Worm (Caenorhabditis elegans) whole organism, L1 larva: ENCODE results near the gene cdkl-1.
A peak's percentile ranks its signal among the peaks of the same experiment; 100 is the strongest.

ENCODE experiments used
- Y116A8C.19 ChIP-seq: sonication (generic microtip); optimal IDR thresholded peaks from 2 replicates; lab custom pipeline; 2016; ENCODE audit warnings: missing compliant biosample characterization, missing genetic modification characterization, borderline replicate concordance
- alr-1 ChIP-seq: fragments of 200-800 bp; sonication (Bioruptor generic); optimal IDR thresholded peaks from 2 replicates; lab custom pipeline; 2018; ENCODE audit warnings: borderline replicate concordance, mild to moderate bottlenecking, missing genetic modification characterization, missing compliant biosample characterization
- aly-2 ChIP-seq: fragments of 150-350 bp; optimal IDR thresholded peaks from 2 replicates; lab custom pipeline; 2014; ENCODE audit warnings: missing biosample characterization, missing genetic modification characterization
- ama-1 ChIP-seq: fragments of 150-350 bp; optimal IDR thresholded peaks from 2 replicates; lab custom pipeline; 2014
- blmp-1 ChIP-seq: fragments of 150-350 bp; optimal IDR thresholded peaks from 2 replicates; lab custom pipeline; 2014; ENCODE audit warnings: missing biosample characterization, missing genetic modification characterization
- ceh-82 ChIP-seq, 3 experiments: fragments of 150-350 bp in 1 of 3; sonication (generic microtip) in 2 of 3; optimal IDR thresholded peaks; 2 replicates each; lab custom pipeline; 2014 to 2017; ENCODE audit warnings: missing biosample characterization in 3 of 3, missing genetic modification characterization in 3 of 3
- ces-1 ChIP-seq: fragments of 150-350 bp; optimal IDR thresholded peaks from 2 replicates; lab custom pipeline; 2014; ENCODE audit warnings: missing biosample characterization, missing genetic modification reagents, missing genetic modification characterization
- dsc-1 ChIP-seq: sonication (generic microtip); optimal IDR thresholded peaks from 2 replicates; lab custom pipeline; 2016; ENCODE audit warnings: mild to moderate bottlenecking, missing genetic modification characterization, missing compliant biosample characterization
- efl-3 ChIP-seq: fragments of 200-800 bp; sonication (Bioruptor generic); optimal IDR thresholded peaks from 2 replicates; lab custom pipeline; 2018; ENCODE audit warnings: mild to moderate bottlenecking, missing genetic modification characterization, missing compliant biosample characterization
- elt-3 ChIP-seq, 6 experiments: fragments of 150-350 bp in 1 of 6; sonication (generic microtip); optimal IDR thresholded peaks; 2 replicates each; lab custom pipeline; 2017 to 2018; ENCODE audit warnings: missing biosample characterization in 6 of 6, missing genetic modification characterization in 6 of 6, inconsistent platforms in 1 of 6
- ets-5 ChIP-seq: fragments of 200-800 bp; sonication (Bioruptor generic); IDR thresholded peaks from 2 replicates; pipeline ENCODE4 v1.3.6; 2022; ENCODE audit warnings: missing genetic modification characterization, missing compliant biosample characterization
- fkh-10 ChIP-seq: sonication (generic microtip); optimal IDR thresholded peaks from 2 replicates; lab custom pipeline; 2017; ENCODE audit warnings: missing biosample characterization, missing genetic modification reagents, missing genetic modification characterization
- grh-1 ChIP-seq: fragments of 200-800 bp; sonication (Bioruptor generic); IDR thresholded peaks from 2 replicates; pipeline ENCODE4 v1.3.6; 2022; ENCODE audit warnings: missing genetic modification reagents, missing genetic modification characterization, missing compliant biosample characterization
- irx-1 ChIP-seq: sonication (generic microtip); optimal IDR thresholded peaks from 2 replicates; lab custom pipeline; 2016; ENCODE audit warnings: missing genetic modification characterization, missing compliant biosample characterization
- jun-1 ChIP-seq: fragments of 150-350 bp; optimal IDR thresholded peaks from 2 replicates; lab custom pipeline; 2014; ENCODE audit warnings: missing biosample characterization, missing genetic modification reagents, missing genetic modification characterization
- lin-15B ChIP-seq: fragments of 150-350 bp; sonication (generic microtip); optimal IDR thresholded peaks from 3 replicates; lab custom pipeline; 2014; ENCODE audit warnings: missing biosample characterization, missing genetic modification characterization
- lin-39 ChIP-seq: fragments of 150-350 bp; optimal IDR thresholded peaks from 2 replicates; lab custom pipeline; 2014; ENCODE audit warnings: missing biosample characterization, missing genetic modification reagents, missing genetic modification characterization
- lir-3 ChIP-seq: sonication (generic microtip); optimal IDR thresholded peaks from 2 replicates; lab custom pipeline; 2016; ENCODE audit warnings: mild to moderate bottlenecking, missing genetic modification characterization, moderate library complexity, missing compliant biosample characterization; ENCODE audit not compliant: poor library complexity
- mab-9 ChIP-seq: fragments of 200-800 bp; sonication (Bioruptor generic); IDR thresholded peaks from 2 replicates; pipeline ENCODE4 v1.3.6; 2022; ENCODE audit warnings: missing genetic modification reagents, missing genetic modification characterization, missing compliant biosample characterization
- mdl-1 ChIP-seq, 2 experiments: fragments of 150-350 bp; optimal IDR thresholded peaks; 2 replicates each; lab custom pipeline; 2014 to 2017; ENCODE audit warnings: missing biosample characterization in 2 of 2, missing genetic modification characterization in 2 of 2, inconsistent platforms in 1 of 2
- nhr-20 ChIP-seq: sonication (generic microtip); optimal IDR thresholded peaks from 2 replicates; lab custom pipeline; 2016; ENCODE audit warnings: mild to moderate bottlenecking, missing genetic modification characterization, missing compliant biosample characterization
- nhr-47 ChIP-seq: sonication (generic microtip); optimal IDR thresholded peaks from 2 replicates; lab custom pipeline; 2016; ENCODE audit warnings: mild to moderate bottlenecking, missing genetic modification characterization, moderate library complexity, missing compliant biosample characterization
- nhr-85 ChIP-seq: sonication (generic microtip); peaks from one replicate; lab custom pipeline; 2016; ENCODE audit warnings: missing genetic modification characterization, inconsistent platforms, missing compliant biosample characterization
- nhr-90 ChIP-seq: sonication (generic microtip); optimal IDR thresholded peaks from 2 replicates; lab custom pipeline; 2016; ENCODE audit warnings: mild to moderate bottlenecking, missing genetic modification characterization, missing compliant biosample characterization; ENCODE audit not compliant: poor library complexity
- pqm-1 ChIP-seq: sonication (generic microtip); optimal IDR thresholded peaks from 3 replicates; lab custom pipeline; 2017; ENCODE audit warnings: missing biosample characterization, missing genetic modification characterization
- rnt-1 ChIP-seq: sonication (generic microtip); optimal IDR thresholded peaks from 2 replicates; lab custom pipeline; 2016; ENCODE audit warnings: mild to moderate bottlenecking, missing genetic modification characterization, moderate library complexity, missing compliant biosample characterization
- skn-1 ChIP-seq: fragments of 150-350 bp; optimal IDR thresholded peaks from 2 replicates; lab custom pipeline; 2014; ENCODE audit warnings: missing biosample characterization, missing genetic modification characterization
- snu-23 ChIP-seq: sonication (generic microtip); optimal IDR thresholded peaks from 2 replicates; lab custom pipeline; 2016; ENCODE audit warnings: missing genetic modification characterization, missing compliant biosample characterization
- sptf-1 ChIP-seq: fragments of 150-350 bp; optimal IDR thresholded peaks from 2 replicates; lab custom pipeline; 2014; ENCODE audit warnings: missing biosample characterization, missing genetic modification characterization
- sup-37 ChIP-seq: fragments of 200-800 bp; sonication (Bioruptor generic); optimal IDR thresholded peaks from 2 replicates; lab custom pipeline; 2018; ENCODE audit warnings: mild to moderate bottlenecking, missing genetic modification characterization, missing compliant biosample characterization
- swsn-7 ChIP-seq: sonication (generic microtip); optimal IDR thresholded peaks from 2 replicates; lab custom pipeline; 2016; ENCODE audit warnings: missing genetic modification characterization, missing compliant biosample characterization
- tbx-2 ChIP-seq: sonication (generic microtip); optimal IDR thresholded peaks from 2 replicates; lab custom pipeline; 2016; ENCODE audit warnings: missing genetic modification characterization, missing compliant biosample characterization
- tlp-1 ChIP-seq: fragments of 150-350 bp; optimal IDR thresholded peaks from 2 replicates; lab custom pipeline; 2014; ENCODE audit warnings: missing biosample characterization, missing genetic modification characterization
- unc-86 ChIP-seq: sonication (generic microtip); optimal IDR thresholded peaks from 2 replicates; lab custom pipeline; 2016; ENCODE audit warnings: missing genetic modification characterization, missing compliant biosample characterization
- unc-98 ChIP-seq: fragments of 200-800 bp; sonication (Bioruptor generic); IDR thresholded peaks from 2 replicates; pipeline ENCODE4 v1.3.6; 2022; ENCODE audit warnings: missing genetic modification characterization, missing compliant biosample characterization
- vab-15 ChIP-seq: sonication (generic microtip); optimal IDR thresholded peaks from 2 replicates; lab custom pipeline; 2017; ENCODE audit warnings: missing genotype, mild to moderate bottlenecking, missing genetic modification characterization, missing compliant biosample characterization
- xbp-1 ChIP-seq: sonication (generic microtip); optimal IDR thresholded peaks from 2 replicates; lab custom pipeline; 2016; ENCODE audit warnings: missing genetic modification characterization, missing compliant biosample characterization
- zip-4 ChIP-seq: fragments of 200-800 bp; sonication (Bioruptor generic); optimal IDR thresholded peaks from 2 replicates; lab custom pipeline; 2018; ENCODE audit warnings: mild to moderate bottlenecking, missing genetic modification characterization, moderate library complexity, missing compliant biosample characterization

Gene cdkl-1

DNA sequence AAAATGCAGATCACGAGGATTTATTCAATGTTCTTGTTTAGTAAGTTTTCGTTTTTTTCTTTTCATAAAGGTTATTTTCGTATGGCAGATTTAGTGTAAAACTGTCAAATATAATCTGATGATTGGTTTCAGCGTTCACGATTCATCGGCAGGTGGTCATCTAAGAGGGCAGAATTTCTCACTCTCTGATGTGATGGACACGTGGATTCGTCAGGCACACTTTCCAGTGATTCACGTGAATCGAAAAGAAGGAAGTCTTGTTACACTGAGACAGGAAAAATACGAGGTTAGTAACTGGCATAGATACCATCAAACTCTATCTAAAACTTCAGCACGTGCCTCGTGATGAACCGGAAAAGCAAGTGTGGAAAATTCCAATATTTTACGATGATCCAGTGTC is 4.0 kb upstream of the cdkl-1 start (continued):
- no peak for TF ChIP-seq nhr-47
- TF ChIP-seq sptf-1 (tag; lab: Kevin White, UChicago): no peak
- peak; percentile 26 for TF ChIP-seq nhr-20 (tag; lab: Kevin White, UChicago)
- TF ChIP-seq unc-98: no peak
- no peak for TF ChIP-seq ces-1 (GFP tag; lab: Kevin White, UChicago)
- peak in 1 of 2 experiments; percentile 22 for TF ChIP-seq mdl-1 (tag; optimal IDR thresholded peaks at IDR 0.05; lab: Kevin White, UChicago)
- TF ChIP-seq aly-2: no peak
- TF ChIP-seq xbp-1 (tag; lab: Kevin White, UChicago): no peak
- peak; percentile 19 for TF ChIP-seq blmp-1 (tag; lab: Kevin White, UChicago)
- TF ChIP-seq tbx-2 (tag; lab: Kevin White, UChicago): peak; percentile 24
- TF ChIP-seq lir-3: no peak
- TF ChIP-seq jun-1 (tag; lab: Kevin White, UChicago): no peak
- no peak for TF ChIP-seq unc-86 (tag; lab: Kevin White, UChicago)

DNA sequence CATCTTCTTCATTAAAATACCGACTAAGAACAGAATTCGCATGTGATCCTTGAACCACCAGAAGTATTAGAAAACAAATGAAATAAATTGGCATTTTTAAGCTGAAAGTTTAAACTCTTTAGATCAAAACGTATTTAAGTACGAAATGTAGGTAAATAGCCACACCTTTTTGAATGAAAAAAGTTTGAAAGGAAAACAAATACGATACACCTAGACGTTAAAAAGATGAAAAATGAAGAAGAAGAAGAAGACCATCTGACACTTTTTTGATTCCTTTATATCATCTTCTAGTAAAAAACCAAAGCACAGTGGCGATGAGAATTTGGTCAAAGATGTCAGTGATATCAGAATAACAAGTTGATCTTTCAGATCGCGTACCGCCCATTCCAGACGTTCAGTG is 2.8 kb upstream of the cdkl-1 start, which contains the start of gene Y42A5A.3:
Gene Y42A5A.3 (minus strand): TSS at position 101 of the 400 bp plus-strand sequence.
- TF ChIP-seq skn-1 (tag; lab: Kevin White, UChicago) (no peak), blmp-1 (tag; lab: Kevin White, UChicago) (peak; percentile 5), tlp-1 (tag; lab: Kevin White, UChicago) (no peak), nhr-85 (tag; lab: Kevin White, UChicago) (no peak), jun-1 (tag; lab: Kevin White, UChicago) (no peak), efl-3 (GFP tag; lab: Kevin White, UChicago) (no peak), ceh-82 (tag; optimal IDR thresholded peaks at IDR 0.05; lab: Kevin White, UChicago) (no peak), swsn-7 (no peak), rnt-1 (tag; lab: Kevin White, UChicago) (no peak), alr-1 (tag; lab: Kevin White, UChicago) (no peak), mab-9 (no peak), nhr-47 (no peak), lin-15B (tag; lab: Kevin White, UChicago) (no peak), elt-3 (tag; optimal IDR thresholded peaks at IDR 0.05; lab: Kevin White, UChicago) (peak in 1 of 6 experiments; percentile 21), pqm-1 (tag; lab: Kevin White, UChicago) (no peak), sup-37 (GFP tag; lab: Kevin White, UChicago) (no peak)

ce11 chrV:11104408-11104807 is 5.7 kb downstream of the cdkl-1 start:
- no peak for TF ChIP-seq sptf-1 (tag; lab: Kevin White, UChicago)
- no peak for TF ChIP-seq tbx-2 (tag; lab: Kevin White, UChicago)
- TF ChIP-seq irx-1 (tag; lab: Kevin White, UChicago): no peak
- TF ChIP-seq dsc-1 (tag; lab: Kevin White, UChicago): no peak
- no peak for TF ChIP-seq Y116A8C.19 (tag; lab: Kevin White, UChicago)
- TF ChIP-seq ces-1 (GFP tag; lab: Kevin White, UChicago): no peak
- TF ChIP-seq ama-1 (lab: Kevin White, UChicago): no peak
- no peak for TF ChIP-seq vab-15
- TF ChIP-seq snu-23: no peak
- TF ChIP-seq jun-1 (tag; lab: Kevin White, UChicago): no peak
- no peak for TF ChIP-seq nhr-90 (tag; lab: Kevin White, UChicago)
- no peak for TF ChIP-seq ets-5 (GFP tag; lab: Robert Waterston, UW)
- TF ChIP-seq aly-2: no peak
- no peak for TF ChIP-seq grh-1 (GFP tag; lab: Robert Waterston, UW)
- TF ChIP-seq nhr-47: no peak
- no peak for TF ChIP-seq zip-4 (GFP tag; lab: Kevin White, UChicago)
- TF ChIP-seq lin-39: no peak
- TF ChIP-seq fkh-10 (GFP tag; lab: Kevin White, UChicago): no peak
- TF ChIP-seq, all 84 proteins: peak for 0
